Fruit fly (Drosophila melanogaster) whole organism, pupa: ENCODE measurements around the gene CG16762.

Experiments used
- CG10348 ChIP-seq: fragments of 200-800 bp; sonication (Bioruptor generic); IDR thresholded peaks from 2 replicates; pipeline ENCODE4 v1.3.6; 2022; ENCODE audit warnings: missing biosample characterization, missing genetic modification characterization
- CG12605 ChIP-seq: fragments of 200-800 bp; sonication (Bioruptor generic); IDR thresholded peaks from 2 replicates; pipeline ENCODE4 v1.3.6; 2022; ENCODE audit warnings: missing biosample characterization, missing genetic modification characterization
- CG13204 ChIP-seq: fragments of 200-800 bp; sonication (Bioruptor generic); optimal IDR thresholded peaks from 2 replicates; lab custom pipeline; 2018; ENCODE audit warnings: missing biosample characterization, mild to moderate bottlenecking, missing genetic modification characterization, moderate library complexity
- CG14655 ChIP-seq: fragments of 200-800 bp; sonication (Bioruptor generic); optimal IDR thresholded peaks from 3 replicates; lab custom pipeline; 2017; ENCODE audit warnings: mild to moderate bottlenecking, missing biosample characterization, missing genetic modification reagents, missing genetic modification characterization
- CG15710 ChIP-seq: fragments of 200-800 bp; sonication (Bioruptor generic); optimal IDR thresholded peaks from 2 replicates; lab custom pipeline; 2018; ENCODE audit warnings: missing biosample characterization, mild to moderate bottlenecking, missing genetic modification characterization, moderate library complexity
- CG32121 ChIP-seq: fragments of 200-800 bp; sonication (Bioruptor generic); IDR thresholded peaks from 2 replicates; pipeline ENCODE4 v1.3.6; 2022; ENCODE audit warnings: missing biosample characterization, missing genetic modification characterization
- CG8159 ChIP-seq: fragments of 200-800 bp; sonication (Bioruptor generic); optimal IDR thresholded peaks from 3 replicates; lab custom pipeline; 2018; ENCODE audit warnings: missing biosample characterization, mild to moderate bottlenecking, missing genetic modification characterization, moderate library complexity
- CG8301 ChIP-seq: fragments of 200-800 bp; sonication (Bioruptor generic); optimal IDR thresholded peaks from 2 replicates; lab custom pipeline; 2018; ENCODE audit warnings: missing biosample characterization, mild to moderate bottlenecking, missing genetic modification characterization
- D1 ChIP-seq: fragments of 200-800 bp; sonication (Bioruptor generic); optimal IDR thresholded peaks from 2 replicates; lab custom pipeline; 2018; ENCODE audit warnings: missing biosample characterization, mild to moderate bottlenecking, missing genetic modification characterization, moderate library complexity
- EcR ChIP-seq: fragments of 200-800 bp; sonication (Bioruptor generic); optimal IDR thresholded peaks from 3 replicates; lab custom pipeline; 2019; ENCODE audit warnings: missing biosample characterization, missing genetic modification characterization, mild to moderate bottlenecking, moderate library complexity, missing genetic modification reagents
- Ets98B ChIP-seq: fragments of 200-800 bp; sonication (Bioruptor generic); IDR thresholded peaks from 2 replicates; pipeline ENCODE4 v1.3.6; 2022; ENCODE audit warnings: missing biosample characterization, missing genetic modification characterization
- Pif1B ChIP-seq: fragments of 200-800 bp; sonication (Bioruptor generic); optimal IDR thresholded peaks from 3 replicates; lab custom pipeline; 2016; ENCODE audit warnings: missing biosample characterization, missing genetic modification characterization
- Snoo ChIP-seq: fragments of 200-800 bp; sonication (Bioruptor generic); optimal IDR thresholded peaks from 3 replicates; lab custom pipeline; 2017; ENCODE audit warnings: missing biosample characterization, mild to moderate bottlenecking, missing genetic modification characterization, inconsistent platforms

DNA sequence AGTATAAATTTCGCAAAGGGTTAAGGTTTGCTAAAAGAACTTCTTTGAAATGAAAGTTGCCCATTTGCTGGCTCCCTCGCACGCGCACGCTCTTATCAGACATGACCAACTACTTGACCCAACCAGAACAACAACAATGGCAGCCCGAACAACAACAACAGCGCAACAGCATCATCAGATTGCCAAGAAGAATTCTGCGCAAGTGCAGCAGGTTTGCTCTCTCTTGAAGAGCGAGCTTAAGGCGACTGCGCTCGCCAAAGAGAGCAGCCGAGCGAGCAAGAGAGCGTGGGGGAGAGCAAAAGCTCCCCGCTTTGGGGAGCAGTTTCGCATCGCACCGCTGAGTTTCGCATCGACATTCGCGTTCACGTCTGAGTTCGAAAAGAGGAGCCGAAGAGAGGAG, 14.4 kb upstream of the CG16762 start:
- TF ChIP-seq Snoo (tag; lab: Kevin White, UChicago) (no peak), CG32121 (GFP tag; lab: Robert Waterston, UW) (peak; percentile 42; the same call in 1 of the 2 replicates), CG13204 (GFP tag; lab: Kevin White, UChicago) (peak; percentile 65), D1 (tag; lab: Kevin White, UChicago) (no peak), EcR (GFP tag; lab: Kevin White, UChicago) (peak; percentile 76), CG8159 (no peak), CG15710 (tag; lab: Kevin White, UChicago) (no peak), Pif1B (GFP tag; lab: Kevin White, UChicago) (peak; percentile 42), Ets98B (GFP tag; lab: Robert Waterston, UW) (peak; percentile 67; the same call in 1 of the 2 replicates), CG10348 (GFP tag; lab: Robert Waterston, UW) (no peak), CG12605 (0 out of 2 replicates have a peak, but pooled peaks have one; percentile 37), CG8301 (tag; lab: Kevin White, UChicago) (no peak), CG14655 (GFP tag; lab: Kevin White, UChicago) (no peak)
